Fruit fly (Drosophila melanogaster): Measurements from ENCODE around the gene CG6154.

Gene CG6154

dm6 chr3R:26235034-26235433, 27.4 kb upstream of the CG6154 start (continued):
- TF ChIP-seq CG2116 (GFP tag; optimal IDR thresholded peaks at IDR 0.05) (no peak), CG10321 (GFP tag; IDR thresholded peaks at IDR 0.05) (no peak), croc (GFP tag; conservative IDR thresholded peaks at IDR 0.05) (no peak), Hand (GFP tag; optimal IDR thresholded peaks at IDR 0.05) (no peak), Hr39 (optimal IDR thresholded peaks at IDR 0.05) (no peak), pfk (GFP tag; optimal IDR thresholded peaks at IDR 0.05) (no peak), Sox100B (GFP tag; optimal IDR thresholded peaks at IDR 0.05) (peak; percentile 10), h (optimal IDR thresholded peaks at IDR 0.05) (no peak), Deaf1 (tag; optimal IDR thresholded peaks at IDR 0.05) (no peak), Rx (GFP tag; IDR thresholded peaks at IDR 0.05) (peak; percentile 41; the same call in 1 of the 2 replicates), CG1647 (GFP tag; optimal IDR thresholded peaks at IDR 0.05) (peak; percentile 10), Gug (GFP tag; IDR thresholded peaks at IDR 0.05) (peak; percentile 33; the same call in 1 of the 4 replicates), slbo (GFP tag; IDR thresholded peaks at IDR 0.05) (peak; percentile 70), Tbp (GFP tag; optimal IDR thresholded peaks at IDR 0.05) (no peak), eyg (GFP tag; optimal IDR thresholded peaks at IDR 0.05) (no peak), zen2 (GFP tag; IDR thresholded peaks at IDR 0.05; ENCODE audit: partially characterized antibody) (no peak), cato (GFP tag; optimal IDR thresholded peaks at IDR 0.05; ENCODE audit: borderline replicate concordance) (no peak), CG6175 (GFP tag; IDR thresholded peaks at IDR 0.05) (no peak), Mad (GFP tag; optimal IDR thresholded peaks at IDR 0.05) (no peak), mam (GFP tag; optimal IDR thresholded peaks at IDR 0.05) (peak; percentile 54), CG12744 (GFP tag; optimal IDR thresholded peaks at IDR 0.05) (no peak), da (GFP tag; optimal IDR thresholded peaks at IDR 0.05) (no peak), Hmx (GFP tag; optimal IDR thresholded peaks at IDR 0.05) (no peak), CG33213 (GFP tag; optimal IDR thresholded peaks at IDR 0.05) (no peak), Nf-YA (GFP tag; IDR thresholded peaks at IDR 0.05) (0 out of 2 replicates have a peak, but pooled peaks have one; percentile 30), crc (GFP tag; optimal IDR thresholded peaks at IDR 0.05) (no peak), unc-4 (GFP tag; IDR thresholded peaks at IDR 0.05; ENCODE audit: partially characterized antibody) (no peak), fru (optimal IDR thresholded peaks at IDR 0.05) (no peak), dan (GFP tag; IDR thresholded peaks at IDR 0.05) (no peak), CG4617 (GFP tag; optimal IDR thresholded peaks at IDR 0.05; ENCODE audit: borderline replicate concordance) (no peak), CG6272 (GFP tag; IDR thresholded peaks at IDR 0.05) (no peak), toy (GFP tag; IDR thresholded peaks at IDR 0.05) (no peak), CG11247 (GFP tag; IDR thresholded peaks at IDR 0.05) (no peak), CG15601 (tag; optimal IDR thresholded peaks at IDR 0.05) (no peak), CG4360 (GFP tag; IDR thresholded peaks at IDR 0.05) (no peak), CG3163 (GFP tag; optimal IDR thresholded peaks at IDR 0.05) (no peak), bcd (GFP tag; optimal IDR thresholded peaks at IDR 0.05) (peak; percentile 18), Bdp1 (GFP tag; optimal IDR thresholded peaks at IDR 0.05) (no peak), MTF-1 (GFP tag; optimal IDR thresholded peaks at IDR 0.05; ENCODE audit: borderline replicate concordance) (no peak), rib (GFP tag; IDR thresholded peaks at IDR 0.05) (no peak), CG2120 (GFP tag; optimal IDR thresholded peaks at IDR 0.05) (peak; percentile 64), Abd-B (GFP tag; optimal IDR thresholded peaks at IDR 0.05) (no peak), zen (tag; optimal IDR thresholded peaks at IDR 0.05) (no peak), unpg (GFP tag; optimal IDR thresholded peaks at IDR 0.05) (peak; percentile 50), Hey (tag; optimal IDR thresholded peaks at IDR 0.05) (no peak), Atf-2 (GFP tag; optimal IDR thresholded peaks at IDR 0.05) (peak; percentile 8), CG12155 (GFP tag; optimal IDR thresholded peaks at IDR 0.05) (peak; percentile 13), CHES-1-like (GFP tag; optimal IDR thresholded peaks at IDR 0.05) (no peak), ac (GFP tag; optimal IDR thresholded peaks at IDR 0.05) (no peak), CG9215 (GFP tag; IDR thresholded peaks at IDR 0.05) (no peak), grau (tag; optimal IDR thresholded peaks at IDR 0.05) (peak; percentile 40), Fer2 (tag; optimal IDR thresholded peaks at IDR 0.05) (no peak), CG5180 (GFP tag; optimal IDR thresholded peaks at IDR 0.05) (no peak), Atf6 (GFP tag; IDR thresholded peaks at IDR 0.05) (no peak; the same call in 1 of the 2 replicates)

Data from whole organism, embryonic.